Fruit fly (Drosophila melanogaster): Measurements from ENCODE around the gene CG6495.

The CG6495 gene

dm6 chr2L:10756049-10756448 lies 4.9 kb upstream of the CG6495 start, which contains the start of gene CG17124 (continued):
- no peak for TF ChIP-seq CG33213 (GFP tag; optimal IDR thresholded peaks at IDR 0.05)
- TF ChIP-seq CG11247 (GFP tag; IDR thresholded peaks at IDR 0.05) = 0 out of 2 replicates have a peak, but pooled peaks have one; percentile 30
- TF ChIP-seq CG3065 (GFP tag; optimal IDR thresholded peaks at IDR 0.05) = no peak
- TF ChIP-seq CG4617 (GFP tag; optimal IDR thresholded peaks at IDR 0.05; ENCODE audit: borderline replicate concordance) = no peak
- TF ChIP-seq CG3281 (GFP tag; optimal IDR thresholded peaks at IDR 0.05) = peak; percentile 47
- TF ChIP-seq Stat92E (GFP tag; optimal IDR thresholded peaks at IDR 0.05) = no peak
- peak; percentile 7 for TF ChIP-seq YL-1 (GFP tag; optimal IDR thresholded peaks at IDR 0.05)
- no peak for TF ChIP-seq esg (GFP tag; conservative IDR thresholded peaks at IDR 0.05)
- no peak for TF ChIP-seq CG11085 (GFP tag; IDR thresholded peaks at IDR 0.05)
- no peak for TF ChIP-seq CG7745 (tag; optimal IDR thresholded peaks at IDR 0.05)
- no peak for TF ChIP-seq CG3847 (GFP tag; IDR thresholded peaks at IDR 0.05)
- TF ChIP-seq nmo (GFP tag; optimal IDR thresholded peaks at IDR 0.05) = no peak
- TF ChIP-seq E2f1 (GFP tag; IDR thresholded peaks at IDR 0.05) = no peak
- no peak for TF ChIP-seq psq (GFP tag; optimal IDR thresholded peaks at IDR 0.05)
- no peak for TF ChIP-seq GATAe (GFP tag; conservative IDR thresholded peaks at IDR 0.05)
- TF ChIP-seq nom (GFP tag; optimal IDR thresholded peaks at IDR 0.05) = peak; percentile 73
- TF ChIP-seq salm (tag; optimal IDR thresholded peaks at IDR 0.05) = no peak
- TF ChIP-seq Bgb (GFP tag; IDR thresholded peaks at IDR 0.05; ENCODE audit: partially characterized antibody) = peak; percentile 63
- TF ChIP-seq CG8478 (optimal IDR thresholded peaks at IDR 0.05) = no peak
- peak; percentile 41 for TF ChIP-seq CG17385 (GFP tag; optimal IDR thresholded peaks at IDR 0.05)
- peak in 1 of 2 experiments; percentile 14 for TF ChIP-seq dpn (GFP tag; optimal IDR thresholded peaks at IDR 0.05)
- TF ChIP-seq Sox102F (GFP tag; optimal IDR thresholded peaks at IDR 0.05) = no peak
- no peak for TF ChIP-seq chn (GFP tag; optimal IDR thresholded peaks at IDR 0.05)
- TF ChIP-seq CG31441 (GFP tag; IDR thresholded peaks at IDR 0.05) = no peak
- peak; percentile 46 for TF ChIP-seq dmrt99B (tag; optimal IDR thresholded peaks at IDR 0.05)
- no peak for TF ChIP-seq Mrtf (GFP tag; IDR thresholded peaks at IDR 0.05)
- TF ChIP-seq eve (GFP tag; optimal IDR thresholded peaks at IDR 0.05) = no peak
- no peak for TF ChIP-seq yki (optimal IDR thresholded peaks at IDR 0.05)
- TF ChIP-seq CG4730 (GFP tag; IDR thresholded peaks at IDR 0.05) = 0 out of 2 replicates have a peak, but pooled peaks have one; percentile 11
- peak; percentile 64 for TF ChIP-seq her (GFP tag; optimal IDR thresholded peaks at IDR 0.05)
- no peak for TF ChIP-seq Abd-B (GFP tag; optimal IDR thresholded peaks at IDR 0.05)
- 0 out of 3 replicates have a peak, but pooled peaks have one; percentile 32 for TF ChIP-seq z (GFP tag; IDR thresholded peaks at IDR 0.05)
- no peak for TF ChIP-seq ab (GFP tag; optimal IDR thresholded peaks at IDR 0.05)
- no peak for TF ChIP-seq CG3726 (GFP tag; IDR thresholded peaks at IDR 0.05)
- no peak for TF ChIP-seq CG17829 (tag; optimal IDR thresholded peaks at IDR 0.05)
- no peak for TF ChIP-seq btn (GFP tag; optimal IDR thresholded peaks at IDR 0.05)
- TF ChIP-seq Dfd (GFP tag; optimal IDR thresholded peaks at IDR 0.05) = no peak
- peak; percentile 63 for TF ChIP-seq Atf6 (GFP tag; IDR thresholded peaks at IDR 0.05)
- TF ChIP-seq Fer2 (tag; optimal IDR thresholded peaks at IDR 0.05) = no peak
- no peak for TF ChIP-seq br (optimal IDR thresholded peaks at IDR 0.05)
- TF ChIP-seq CG5245 (GFP tag; optimal IDR thresholded peaks at IDR 0.05) = no peak
- no peak for TF ChIP-seq ap (GFP tag; IDR thresholded peaks at IDR 0.05)
- no peak for TF ChIP-seq CG12391 (tag; optimal IDR thresholded peaks at IDR 0.05)
- TF ChIP-seq CG15269 (tag; optimal IDR thresholded peaks at IDR 0.05) = peak; percentile 20
- TF ChIP-seq pzg (GFP tag; optimal IDR thresholded peaks at IDR 0.05) = no peak
- no peak for TF ChIP-seq Taf1 (GFP tag; IDR thresholded peaks at IDR 0.05)
- no peak for TF ChIP-seq pb (GFP tag; optimal IDR thresholded peaks at IDR 0.05)
- no peak for TF ChIP-seq CG14014 (GFP tag; IDR thresholded peaks at IDR 0.05)
- peak; percentile 41; the same call in 1 of the 3 replicates for TF ChIP-seq HLH4C (GFP tag; IDR thresholded peaks at IDR 0.05; ENCODE audit: partially characterized antibody)
- TF ChIP-seq D19A (tag; optimal IDR thresholded peaks at IDR 0.05) = no peak
- no peak for TF ChIP-seq vfl (GFP tag; optimal IDR thresholded peaks at IDR 0.05)
- no peak for TF ChIP-seq ac (GFP tag; optimal IDR thresholded peaks at IDR 0.05)
- TF ChIP-seq org-1 (GFP tag; optimal IDR thresholded peaks at IDR 0.05) = peak; percentile 4
